Worm (Caenorhabditis elegans) whole organism, late embryonic: ENCODE data around the gene T10H9.1.

Experiments
- K02D7.2 ChIP-seq: sonication (generic microtip); optimal IDR thresholded peaks from 2 replicates; lab custom pipeline; 2017; ENCODE audit warnings: mild to moderate bottlenecking, missing genetic modification characterization, missing compliant biosample characterization
- K09A11.1 ChIP-seq: sonication (generic microtip); optimal IDR thresholded peaks from 2 replicates; lab custom pipeline; 2017; ENCODE audit warnings: antibody characterized with exemption, mild to moderate bottlenecking, missing genetic modification characterization, missing compliant biosample characterization; ENCODE audit not compliant: insufficient read depth
- T23F11.4 ChIP-seq: fragments of 200-800 bp; sonication (Bioruptor generic); optimal IDR thresholded peaks from 2 replicates; lab custom pipeline; 2018; ENCODE audit warnings: mild to moderate bottlenecking, missing genetic modification characterization, missing compliant biosample characterization
- ceh-14 ChIP-seq: sonication (generic microtip); optimal IDR thresholded peaks from 2 replicates; lab custom pipeline; 2016; ENCODE audit warnings: missing genotype, missing genetic modification characterization, missing compliant biosample characterization
- ceh-18 ChIP-seq: sonication (generic microtip); optimal IDR thresholded peaks from 2 replicates; lab custom pipeline; 2016; ENCODE audit warnings: missing genetic modification characterization, missing compliant biosample characterization
- ceh-19 ChIP-seq: fragments of 200-800 bp; sonication (Bioruptor generic); optimal IDR thresholded peaks from 2 replicates; lab custom pipeline; 2018; ENCODE audit warnings: mild to moderate bottlenecking, missing genetic modification characterization, missing compliant biosample characterization
- ceh-2 ChIP-seq: sonication (generic microtip); optimal IDR thresholded peaks from 2 replicates; lab custom pipeline; 2016; ENCODE audit warnings: missing genotype, missing genetic modification characterization, missing compliant biosample characterization
- ceh-30 ChIP-seq: fragments of 150-350 bp; optimal IDR thresholded peaks from 2 replicates; lab custom pipeline; 2014; ENCODE audit warnings: missing biosample characterization, missing genetic modification characterization
- ceh-34 ChIP-seq: sonication (generic microtip); optimal IDR thresholded peaks from 2 replicates; lab custom pipeline; 2016; ENCODE audit warnings: mild to moderate bottlenecking, missing genetic modification characterization, missing compliant biosample characterization
- ceh-45 ChIP-seq: fragments of 200-800 bp; sonication (Bioruptor generic); IDR thresholded peaks from 2 replicates; pipeline ENCODE4 v1.3.6; 2022; ENCODE audit warnings: missing genetic modification reagents, missing genetic modification characterization, missing compliant biosample characterization
- ceh-48 ChIP-seq: sonication (generic microtip); optimal IDR thresholded peaks from 2 replicates; lab custom pipeline; 2016; ENCODE audit warnings: missing genetic modification characterization, inconsistent platforms, missing compliant biosample characterization
- ceh-6 ChIP-seq: fragments of 200-800 bp; sonication (Bioruptor generic); optimal IDR thresholded peaks from 2 replicates; lab custom pipeline; 2018; ENCODE audit warnings: mild to moderate bottlenecking, missing genetic modification characterization, missing compliant biosample characterization
- che-1 ChIP-seq: sonication (generic microtip); optimal IDR thresholded peaks from 2 replicates; lab custom pipeline; 2016; ENCODE audit warnings: mild to moderate bottlenecking, missing genetic modification characterization, missing compliant biosample characterization
- elt-2 ChIP-seq: sonication (generic microtip); optimal IDR thresholded peaks from 2 replicates; lab custom pipeline; 2016; ENCODE audit warnings: missing genetic modification reagents, missing genetic modification characterization, missing compliant biosample characterization
- elt-4 ChIP-seq: sonication (generic microtip); optimal IDR thresholded peaks from 2 replicates; lab custom pipeline; 2016; ENCODE audit warnings: missing genetic modification characterization, missing compliant biosample characterization
- fkh-10 ChIP-seq: fragments of 150-350 bp; optimal IDR thresholded peaks from 2 replicates; lab custom pipeline; 2014; ENCODE audit warnings: missing biosample characterization, missing genetic modification reagents, missing genetic modification characterization
- fkh-6 ChIP-seq: sonication (generic microtip); optimal IDR thresholded peaks from 2 replicates; lab custom pipeline; 2016; ENCODE audit warnings: missing genetic modification characterization, missing compliant biosample characterization
- hlh-15 ChIP-seq: sonication (generic microtip); optimal IDR thresholded peaks from 2 replicates; lab custom pipeline; 2016; ENCODE audit warnings: missing genetic modification characterization, missing compliant biosample characterization
- hlh-30 ChIP-seq: sonication (generic microtip); optimal IDR thresholded peaks from 2 replicates; lab custom pipeline; 2017; ENCODE audit warnings: antibody characterized with exemption, missing genetic modification characterization, missing compliant biosample characterization; ENCODE audit not compliant: insufficient read depth
- hlh-6 ChIP-seq: sonication (generic microtip); optimal IDR thresholded peaks from 2 replicates; lab custom pipeline; 2016; ENCODE audit warnings: missing genotype, missing genetic modification characterization, missing compliant biosample characterization
- hlh-8 ChIP-seq: sonication (generic microtip); optimal IDR thresholded peaks from 2 replicates; lab custom pipeline; 2016; ENCODE audit warnings: missing genotype, missing genetic modification characterization, missing compliant biosample characterization
- lin-11 ChIP-seq: fragments of 200-800 bp; sonication (Bioruptor generic); optimal IDR thresholded peaks from 2 replicates; lab custom pipeline; 2018; ENCODE audit warnings: mild to moderate bottlenecking, missing genetic modification characterization, missing compliant biosample characterization
- madf-2 ChIP-seq: sonication (generic microtip); optimal IDR thresholded peaks from 2 replicates; lab custom pipeline; 2017; ENCODE audit warnings: missing genetic modification characterization, missing compliant biosample characterization
- mec-3 ChIP-seq: sonication (generic microtip); optimal IDR thresholded peaks from 2 replicates; lab custom pipeline; 2016; ENCODE audit warnings: borderline replicate concordance, missing genetic modification characterization, missing compliant biosample characterization
- nfya-1 ChIP-seq: sonication (generic microtip); optimal IDR thresholded peaks from 2 replicates; lab custom pipeline; 2017; ENCODE audit warnings: missing genetic modification characterization, mild to moderate bottlenecking, missing compliant biosample characterization, antibody characterized with exemption, moderate library complexity
- nhr-232 ChIP-seq: sonication (generic microtip); optimal IDR thresholded peaks from 2 replicates; lab custom pipeline; 2016; ENCODE audit warnings: missing genetic modification characterization, missing compliant biosample characterization
- odd-2 ChIP-seq: sonication (generic microtip); optimal IDR thresholded peaks from 2 replicates; lab custom pipeline; 2017; ENCODE audit warnings: antibody characterized with exemption, mild to moderate bottlenecking, missing genetic modification characterization, missing compliant biosample characterization
- pqm-1 ChIP-seq: sonication (generic microtip); optimal IDR thresholded peaks from 2 replicates; lab custom pipeline; 2016; ENCODE audit warnings: missing genetic modification characterization, missing compliant biosample characterization
- pros-1 ChIP-seq: fragments of 150-350 bp; optimal IDR thresholded peaks from 2 replicates; lab custom pipeline; 2014; ENCODE audit warnings: missing biosample characterization, missing genetic modification reagents, missing genetic modification characterization
- sox-4 ChIP-seq: sonication (generic microtip); optimal IDR thresholded peaks from 2 replicates; lab custom pipeline; 2017; ENCODE audit warnings: mild to moderate bottlenecking, missing genetic modification characterization, inconsistent platforms, missing compliant biosample characterization
- tbx-2 ChIP-seq: sonication (generic microtip); optimal IDR thresholded peaks from 2 replicates; lab custom pipeline; 2016; ENCODE audit warnings: missing genetic modification characterization, missing compliant biosample characterization
- ttx-3 ChIP-seq: sonication (generic microtip); optimal IDR thresholded peaks from 2 replicates; lab custom pipeline; 2016; ENCODE audit warnings: missing genetic modification reagents, missing genetic modification characterization, missing compliant biosample characterization
- unc-3 ChIP-seq, 2 experiments: fragments of 200-800 bp in 1 of 2; sonication (Bioruptor generic) in 1 of 2; sonication (generic microtip) in 1 of 2; conservative IDR thresholded peaks in 1 of 2; optimal IDR thresholded peaks in 1 of 2; 2 replicates each; pipeline versions ENCODE4 v1.3.6 to Lab custom; 2016 to 2022; ENCODE audit warnings: missing compliant biosample characterization in 2 of 2, missing genetic modification characterization in 2 of 2, missing genetic modification reagents in 1 of 2
- unc-42 ChIP-seq: sonication (generic microtip); optimal IDR thresholded peaks from 2 replicates; lab custom pipeline; 2016; ENCODE audit warnings: missing genotype, missing genetic modification characterization, missing compliant biosample characterization
- unc-55 ChIP-seq: sonication (generic microtip); optimal IDR thresholded peaks from 2 replicates; lab custom pipeline; 2017; ENCODE audit warnings: missing biosample characterization, missing genetic modification reagents, missing genetic modification characterization
- zip-5 ChIP-seq: sonication (generic microtip); optimal IDR thresholded peaks from 2 replicates; lab custom pipeline; 2016; ENCODE audit warnings: missing genetic modification characterization, missing compliant biosample characterization
- ztf-16 ChIP-seq: sonication (generic microtip); optimal IDR thresholded peaks from 2 replicates; lab custom pipeline; 2017; ENCODE audit warnings: missing genetic modification characterization, missing compliant biosample characterization

T10H9.1 gene

DNA sequence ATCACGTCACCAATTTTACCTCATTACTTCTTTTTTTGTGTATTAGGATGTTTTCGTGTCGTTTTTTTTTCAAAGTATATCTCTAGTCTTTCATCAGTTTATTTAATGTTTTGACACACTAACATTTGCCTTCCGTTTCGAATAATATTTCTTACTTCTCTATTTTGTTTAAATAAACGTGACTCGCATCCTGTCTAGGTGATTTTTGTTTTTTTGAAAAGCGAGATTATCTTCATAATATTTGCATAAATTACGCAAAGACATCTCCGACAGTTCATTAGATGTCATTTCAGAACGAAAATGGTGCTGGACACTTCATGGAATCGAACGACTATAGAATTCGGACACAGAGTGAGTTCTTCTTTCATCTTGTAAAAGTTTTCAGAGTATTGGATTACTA, at the start of gene T10H9.1:
TSS of gene T10H9.1 (plus strand) at position 301 of the 400 bp plus-strand sequence.
- TF ChIP-seq elt-2 (tag; lab: Kevin White, UChicago), result no peak
- no peak for TF ChIP-seq ceh-2
- no peak for TF ChIP-seq ceh-48 (tag; lab: Kevin White, UChicago)
- no peak for TF ChIP-seq ceh-6
- TF ChIP-seq ttx-3 (tag; lab: Kevin White, UChicago), result no peak
- no peak for TF ChIP-seq K09A11.1
- no peak for TF ChIP-seq ceh-18 (tag; lab: Kevin White, UChicago)
- no peak for TF ChIP-seq hlh-15 (tag; lab: Kevin White, UChicago)
- no peak for TF ChIP-seq elt-4 (tag; lab: Kevin White, UChicago)
- no peak for TF ChIP-seq lin-11 (tag; lab: Kevin White, UChicago)
- TF ChIP-seq ceh-45 (GFP tag; lab: Robert Waterston, UW), result no peak
- no peak for TF ChIP-seq unc-55 (GFP tag; lab: Kevin White, UChicago)
- TF ChIP-seq ceh-14 (tag; lab: Kevin White, UChicago), result no peak
- no peak for TF ChIP-seq ceh-30 (tag; lab: Kevin White, UChicago)
- TF ChIP-seq nhr-232, result no peak
- no peak for TF ChIP-seq hlh-8 (tag; lab: Kevin White, UChicago)
- TF ChIP-seq madf-2 (tag; lab: Kevin White, UChicago), result no peak
- TF ChIP-seq K02D7.2 (tag; lab: Kevin White, UChicago), result no peak
- no peak for TF ChIP-seq ceh-34 (tag; lab: Kevin White, UChicago)
- TF ChIP-seq, all 69 proteins: peak for 0

DNA sequence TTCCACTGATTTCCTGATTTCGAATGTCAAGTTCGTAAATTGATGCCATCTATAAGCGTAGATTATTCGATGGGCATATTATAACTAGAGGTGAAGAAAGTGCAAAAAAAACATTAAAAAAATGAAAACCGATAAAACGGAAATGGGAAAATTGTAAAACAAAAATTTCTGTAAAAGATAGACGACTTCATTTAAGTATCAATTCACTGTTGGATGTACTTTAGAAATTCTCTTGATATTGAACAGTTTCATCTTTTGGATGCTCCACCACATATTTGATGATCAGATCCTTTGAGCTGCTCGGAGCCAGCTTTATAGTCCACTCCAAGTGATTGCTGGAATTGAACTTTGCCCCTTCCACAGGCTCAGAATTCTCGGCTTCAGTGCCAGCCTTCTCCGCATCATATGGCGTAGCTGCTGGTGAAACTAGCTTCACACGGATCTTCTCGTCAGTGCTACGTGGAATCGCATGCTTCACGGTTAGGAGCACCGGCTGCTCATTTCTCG, 46.8 kb upstream of the T10H9.1 start, which contains the start of gene ZK1055.6:
TSS of gene ZK1055.6 (minus strand) at position 51 of the 507 bp plus-strand sequence.
- TF ChIP-seq ztf-16 (tag; lab: Kevin White, UChicago) (no peak), pqm-1 (tag; lab: Kevin White, UChicago) (no peak), sox-4 (no peak), tbx-2 (tag; lab: Kevin White, UChicago) (no peak), unc-42 (tag; lab: Kevin White, UChicago) (no peak), ceh-30 (tag; lab: Kevin White, UChicago) (no peak), hlh-6 (tag; lab: Kevin White, UChicago) (no peak), nfya-1 (tag; lab: Kevin White, UChicago) (no peak)

DNA sequence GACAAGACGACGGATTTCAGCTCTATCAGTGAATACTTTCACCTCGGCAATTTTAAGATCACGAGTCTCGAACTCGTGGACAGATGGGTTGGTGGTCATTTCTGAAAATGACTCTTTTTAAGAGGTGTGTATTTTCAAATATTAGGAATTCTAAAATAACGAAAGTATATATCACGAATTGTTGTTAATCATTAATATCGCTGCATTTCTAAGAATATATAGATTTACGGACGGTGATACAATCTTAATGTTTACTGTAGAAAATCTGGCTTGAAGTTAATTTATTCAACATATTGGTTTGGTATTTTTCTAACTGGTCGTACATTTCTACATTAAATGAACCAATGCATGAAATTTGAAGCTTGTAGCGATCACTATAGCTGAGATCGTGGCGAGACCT, 44.1 kb upstream of the T10H9.1 start, which contains the start of gene ZK1055.7:
TSS of gene ZK1055.7 (minus strand) at position 101 of the 400 bp plus-strand sequence.
- TF ChIP-seq mec-3 (tag; lab: Kevin White, UChicago) (no peak), unc-3 (GFP tag; conservative IDR thresholded peaks at IDR 0.05; lab: Robert Waterston, UW) (no peak), unc-3 (tag; optimal IDR thresholded peaks at IDR 0.05; lab: Kevin White, UChicago) (no peak), fkh-10 (GFP tag; lab: Kevin White, UChicago) (no peak), che-1 (tag; lab: Kevin White, UChicago) (no peak), T23F11.4 (GFP tag; lab: Kevin White, UChicago) (no peak), hlh-30 (tag; lab: Kevin White, UChicago) (no peak), pros-1 (tag; lab: Kevin White, UChicago) (no peak), ceh-18 (tag; lab: Kevin White, UChicago) (no peak), ceh-19 (GFP tag; lab: Kevin White, UChicago) (no peak), odd-2 (tag; lab: Kevin White, UChicago) (no peak), fkh-6 (tag; lab: Kevin White, UChicago) (no peak), zip-5 (tag; lab: Kevin White, UChicago) (no peak), ceh-2 (no peak)
